Fruit fly (Drosophila melanogaster): ENCODE results near the gene MED24.

Gene MED24

DNA sequence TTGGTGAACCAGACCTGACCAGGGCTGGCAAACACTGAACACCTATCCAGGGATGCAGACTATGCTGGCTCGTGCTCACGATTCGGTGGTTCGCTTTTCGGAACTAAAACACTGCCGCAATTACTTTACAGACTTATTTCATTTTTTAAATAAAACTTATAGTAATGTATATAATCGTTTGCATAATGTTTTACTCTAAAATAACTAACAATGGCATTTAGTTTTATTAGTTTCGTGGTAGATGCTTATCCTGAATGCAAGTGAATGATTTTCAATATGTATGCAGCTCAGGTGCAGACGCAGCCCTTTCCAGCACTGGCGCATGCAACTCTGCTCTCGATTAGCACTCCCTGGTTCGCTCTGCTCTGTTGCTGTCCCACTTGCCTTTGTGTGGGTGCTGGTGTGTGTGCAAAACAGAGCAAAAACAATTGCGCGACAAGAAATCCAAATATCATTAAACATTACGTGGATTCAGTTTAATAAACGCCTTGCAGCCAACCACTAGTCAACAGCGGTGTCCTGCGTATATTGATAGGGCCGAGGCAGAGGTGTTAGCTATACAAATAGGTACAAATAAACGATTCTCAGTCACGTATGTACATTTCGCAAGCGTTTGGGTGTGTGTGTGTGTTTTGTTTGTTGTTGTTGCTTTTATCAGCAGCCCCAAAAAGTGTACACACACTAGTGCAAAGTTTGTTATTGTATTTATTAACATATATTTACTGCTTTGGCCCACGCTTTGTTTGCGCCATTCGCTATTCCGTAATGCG lies 4.3 kb upstream of the MED24 start, which contains the start of the genes ERR and Atg18a (continued):
- TF ChIP-seq CG6175 (GFP tag; IDR thresholded peaks at IDR 0.05) (peak; percentile 76; the same call in 2 of the 3 replicates), gce (GFP tag; IDR thresholded peaks at IDR 0.05) (peak; percentile 48; the same call in 1 of the 3 replicates), CG10366 (GFP tag; IDR thresholded peaks at IDR 0.05) (peak; percentile 84), CG18262 (tag; optimal IDR thresholded peaks at IDR 0.05) (peak; percentile 79), CG16815 (GFP tag; optimal IDR thresholded peaks at IDR 0.05) (peak; percentile 92), ssp (GFP tag; IDR thresholded peaks at IDR 0.05) (peak; percentile 83), CG3847 (GFP tag; IDR thresholded peaks at IDR 0.05) (peak; percentile 93), otp (GFP tag; IDR thresholded peaks at IDR 0.05) (0 out of 3 replicates have a peak, but pooled peaks have one; percentile 50), D (optimal IDR thresholded peaks at IDR 0.05) (peak; percentile 39), D (GFP tag; optimal IDR thresholded peaks at IDR 0.05) (peak; percentile 79), CG11560 (tag; IDR thresholded peaks at IDR 0.05) (peak; percentile 80), grau (tag; optimal IDR thresholded peaks at IDR 0.05) (peak; percentile 85), CG30403 (GFP tag; optimal IDR thresholded peaks at IDR 0.05) (peak; percentile 93), CG10431 (GFP tag; optimal IDR thresholded peaks at IDR 0.05) (peak; percentile 47), CG12299 (tag; optimal IDR thresholded peaks at IDR 0.05) (peak; percentile 38), MTF-1 (GFP tag; optimal IDR thresholded peaks at IDR 0.05; ENCODE audit: borderline replicate concordance) (no peak), Dll (GFP tag; IDR thresholded peaks at IDR 0.05; ENCODE audit: partially characterized antibody) (peak; percentile 67), CG16779 (GFP tag; IDR thresholded peaks at IDR 0.05) (peak; percentile 76; the same call in 1 of the 2 replicates), unpg (GFP tag; optimal IDR thresholded peaks at IDR 0.05) (peak; percentile 71), CG4404 (GFP tag; IDR thresholded peaks at IDR 0.05) (peak; percentile 93), Xrp1 (GFP tag; IDR thresholded peaks at IDR 0.05) (peak; percentile 80), Hey (tag; optimal IDR thresholded peaks at IDR 0.05) (peak; percentile 57), zfh2 (GFP tag; optimal IDR thresholded peaks at IDR 0.05) (peak; percentile 93), CG9817 (tag; optimal IDR thresholded peaks at IDR 0.05) (peak; percentile 91), Asciz (GFP tag; optimal IDR thresholded peaks at IDR 0.05) (no peak), CG2199 (GFP tag; IDR thresholded peaks at IDR 0.05) (peak; percentile 51; the same call in 1 of the 3 replicates), gfzf (GFP tag; optimal IDR thresholded peaks at IDR 0.05) (peak; percentile 11), gsb-n (tag; optimal IDR thresholded peaks at IDR 0.05) (no peak), bbx (GFP tag; IDR thresholded peaks at IDR 0.05; ENCODE audit: partially characterized antibody) (peak; percentile 50; the same call in 1 of the 2 replicates), lmd (GFP tag; IDR thresholded peaks at IDR 0.05) (peak; percentile 92), Med (GFP tag) (peak; percentile 97), seq (GFP tag; IDR thresholded peaks at IDR 0.05) (peak; percentile 77), CG12659 (GFP tag; optimal IDR thresholded peaks at IDR 0.05) (peak; percentile 92), jigr1 (GFP tag; IDR thresholded peaks at IDR 0.05) (peak; percentile 71; the same call in 2 of the 3 replicates), CG31441 (GFP tag; IDR thresholded peaks at IDR 0.05) (peak; percentile 83; the same call in 1 of the 2 replicates), CG32772 (GFP tag; IDR thresholded peaks at IDR 0.05) (peak; percentile 89), CG13424 (tag; optimal IDR thresholded peaks at IDR 0.05) (peak; percentile 89), ap (GFP tag; IDR thresholded peaks at IDR 0.05) (peak; percentile 74), danr (GFP tag; IDR thresholded peaks at IDR 0.05) (peak; percentile 79; the same call in 1 of the 2 replicates), btn (GFP tag; optimal IDR thresholded peaks at IDR 0.05) (peak; percentile 46), Mes4 (GFP tag; optimal IDR thresholded peaks at IDR 0.05) (no peak), kay (GFP tag; optimal IDR thresholded peaks at IDR 0.05) (peak; percentile 40), cato (GFP tag; optimal IDR thresholded peaks at IDR 0.05; ENCODE audit: borderline replicate concordance) (peak; percentile 59), da (GFP tag; optimal IDR thresholded peaks at IDR 0.05) (peak; percentile 1), CG11093 (GFP tag; IDR thresholded peaks at IDR 0.05) (peak; percentile 81), trh (GFP tag; optimal IDR thresholded peaks at IDR 0.05) (peak; percentile 24), tup (GFP tag; optimal IDR thresholded peaks at IDR 0.05) (peak; percentile 68), run (tag; optimal IDR thresholded peaks at IDR 0.05) (no peak), repo (GFP tag; optimal IDR thresholded peaks at IDR 0.05) (peak; percentile 20)

Data from whole organism, embryonic.